Worm (Caenorhabditis elegans): ENCODE data around the gene K04C1.2.

The K04C1.2 gene

DNA sequence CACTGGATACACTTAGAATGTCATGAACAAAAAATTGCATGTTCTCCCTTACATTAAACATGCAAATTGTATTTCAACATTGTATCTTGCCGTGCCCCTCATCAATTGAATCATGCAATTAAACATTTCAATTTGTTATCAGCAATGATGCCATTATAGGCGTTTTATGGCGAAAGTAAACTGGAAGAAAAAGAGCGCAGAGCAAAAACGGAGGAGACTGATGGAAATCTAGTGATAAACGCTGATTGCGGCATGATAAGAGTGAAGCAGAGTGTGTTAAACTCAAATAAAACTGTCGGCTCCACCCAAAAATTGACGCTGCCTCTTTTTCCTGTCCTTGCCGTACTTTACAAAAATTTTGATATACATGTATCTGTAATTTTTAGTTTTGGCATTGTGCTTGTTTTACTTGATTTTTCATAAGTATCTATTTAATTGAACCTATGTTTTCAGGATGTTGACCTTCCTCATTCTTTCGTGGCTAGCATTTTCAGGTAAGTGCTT, 23.9 kb upstream of the K04C1.2 start, which contains the start of gene K06G5.1 (continued):
- TF ChIP-seq somi-1 (GFP tag; optimal IDR thresholded peaks at IDR 0.05) (no peak), dox-1 (GFP tag; IDR thresholded peaks at IDR 0.05) (no peak; the same call in 1 of the 2 replicates), ccch-3 (GFP tag; optimal IDR thresholded peaks at IDR 0.05) (no peak), atf-7 (tag; optimal IDR thresholded peaks at IDR 0.05) (peak; percentile 40), ceh-40 (GFP tag; IDR thresholded peaks at IDR 0.05) (no peak), lag-1 (GFP tag; IDR thresholded peaks at IDR 0.05) (no peak), ztf-26 (tag; optimal IDR thresholded peaks at IDR 0.05) (no peak), B0261.1 (tag; optimal IDR thresholded peaks at IDR 0.05) (no peak), sptf-2 (GFP tag; optimal IDR thresholded peaks at IDR 0.05) (no peak), attf-3 (GFP tag; conservative IDR thresholded peaks at IDR 0.05) (no peak), ztf-22 (GFP tag; optimal IDR thresholded peaks at IDR 0.05) (peak; percentile 12), ekl-4 (GFP tag; IDR thresholded peaks at IDR 0.05) (no peak), nhr-179 (tag; optimal IDR thresholded peaks at IDR 0.05) (no peak), tbx-9 (tag; optimal IDR thresholded peaks at IDR 0.05; ENCODE audit: borderline replicate concordance) (no peak), T26A5.8 (tag; optimal IDR thresholded peaks at IDR 0.05) (no peak), Y79H2A.3 (GFP tag; conservative IDR thresholded peaks at IDR 0.05) (no peak), mel-28 (tag; optimal IDR thresholded peaks at IDR 0.05; ENCODE audit: borderline replicate concordance) (no peak), egrh-3 (GFP tag; IDR thresholded peaks at IDR 0.05) (no peak), cebp-1 (GFP tag; IDR thresholded peaks at IDR 0.05) (no peak), cebp-1 (tag; optimal IDR thresholded peaks at IDR 0.05) (peak; percentile 64), dpl-1 (GFP tag; optimal IDR thresholded peaks at IDR 0.05) (no peak), F23B12.7 (tag; optimal IDR thresholded peaks at IDR 0.05; ENCODE audit: insufficient read depth) (peak; percentile 12), repo-1 (tag; optimal IDR thresholded peaks at IDR 0.05) (no peak), hlh-12 (tag; optimal IDR thresholded peaks at IDR 0.05) (no peak), K12H6.12 (tag; optimal IDR thresholded peaks at IDR 0.05) (no peak)

DNA sequence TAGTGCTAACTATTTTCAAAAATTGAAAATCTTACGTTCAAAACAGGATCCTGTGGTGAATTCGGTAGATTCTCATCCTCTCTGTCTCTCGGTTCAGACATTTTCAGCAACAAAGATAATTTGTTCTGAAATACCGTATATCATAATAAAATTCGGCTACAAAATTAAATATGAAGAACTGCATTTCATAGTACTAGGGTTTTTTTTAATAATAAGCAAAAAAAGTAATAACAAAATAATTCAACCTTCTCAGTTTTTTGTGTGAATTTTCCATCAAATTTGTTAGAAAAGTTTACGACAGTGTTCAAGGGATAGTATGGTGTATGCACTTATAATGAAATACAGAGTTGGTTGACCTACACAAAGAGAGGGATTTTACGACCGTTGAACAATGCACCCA, 15.4 kb upstream of the K04C1.2 start, which contains the start of gene K06G5.3:
Gene K06G5.3, minus strand, starts transcription at position 101 of the 400 bp plus-strand sequence.
- TF ChIP-seq somi-1 (GFP tag; optimal IDR thresholded peaks at IDR 0.05): no peak

DNA sequence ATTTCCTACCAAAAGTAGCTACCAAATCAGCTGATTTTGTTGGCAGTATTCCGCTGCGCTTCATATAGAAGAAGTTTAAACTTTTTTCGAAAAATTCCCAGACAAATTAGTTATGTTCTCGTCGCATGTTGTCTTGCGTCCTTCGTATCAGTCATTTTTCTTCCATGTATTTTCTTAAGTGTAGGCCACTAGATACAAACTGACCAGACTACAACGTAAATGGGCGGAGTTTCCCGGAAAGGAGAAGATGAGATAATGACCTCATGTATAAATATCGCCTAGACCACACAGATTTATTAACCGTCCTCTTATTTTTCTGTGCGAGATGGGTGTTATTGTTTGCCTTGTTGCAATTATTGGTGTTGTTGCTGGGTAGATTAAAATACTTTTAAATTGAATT, 13.2 kb upstream of the K04C1.2 start, which contains the start of gene cyp-13B2:
Gene cyp-13B2, plus strand, starts transcription at position 301 of the 400 bp plus-strand sequence.
- TF ChIP-seq nhr-90 (tag; optimal IDR thresholded peaks at IDR 0.05) (no peak), F33H1.4 (GFP tag; IDR thresholded peaks at IDR 0.05) (no peak), unc-62 (GFP tag; optimal IDR thresholded peaks at IDR 0.05) (no peak), ceh-58 (GFP tag; IDR thresholded peaks at IDR 0.05) (no peak), mcd-1 (GFP tag; IDR thresholded peaks at IDR 0.05) (no peak), cebp-1 (GFP tag; IDR thresholded peaks at IDR 0.05) (no peak), cebp-1 (tag; optimal IDR thresholded peaks at IDR 0.05) (no peak), F39B2.1 (GFP tag; IDR thresholded peaks at IDR 0.05) (no peak), hsf-1 (GFP tag; IDR thresholded peaks at IDR 0.05) (no peak), athp-1 (tag; optimal IDR thresholded peaks at IDR 0.05) (no peak), lsy-27 (tag; optimal IDR thresholded peaks at IDR 0.05; ENCODE audit: borderline replicate concordance, insufficient read depth) (no peak), nhr-27 (tag; optimal IDR thresholded peaks at IDR 0.05) (no peak), repo-1 (tag; optimal IDR thresholded peaks at IDR 0.05) (no peak), lag-1 (GFP tag; IDR thresholded peaks at IDR 0.05) (no peak), lir-1 (GFP tag; conservative IDR thresholded peaks at IDR 0.05) (no peak), attf-3 (GFP tag; conservative IDR thresholded peaks at IDR 0.05) (no peak), nhr-80 (tag; optimal IDR thresholded peaks at IDR 0.05) (no peak), ztf-28 (GFP tag; IDR thresholded peaks at IDR 0.05) (no peak), hrde-1 (tag; optimal IDR thresholded peaks at IDR 0.05; ENCODE audit: borderline replicate concordance) (no peak), die-1 (tag; optimal IDR thresholded peaks at IDR 0.05) (no peak), zfh-2 (GFP tag; conservative IDR thresholded peaks at IDR 0.05) (no peak)

Data from whole organism, young adult.